Worm (Caenorhabditis elegans) whole organism, L3 larva: Measurements from ENCODE around the gene fbxa-42.

Experiments used
- ceh-9 ChIP-seq: sonication (generic microtip); optimal IDR thresholded peaks from 2 replicates; lab custom pipeline; 2018; ENCODE audit warnings: missing biosample characterization, missing genetic modification characterization
- nhr-237 ChIP-seq: fragments of 150-350 bp; optimal IDR thresholded peaks from 2 replicates; lab custom pipeline; 2014; ENCODE audit warnings: missing biosample characterization, missing genetic modification characterization
- nhr-77 ChIP-seq: fragments of 150-350 bp; optimal IDR thresholded peaks from 2 replicates; lab custom pipeline; 2014; ENCODE audit warnings: missing biosample characterization, missing genetic modification characterization
- unc-39 ChIP-seq: sonication (generic microtip); optimal IDR thresholded peaks from 4 replicates; lab custom pipeline; 2017; ENCODE audit warnings: missing biosample characterization, missing genetic modification characterization
- unc-62 ChIP-seq: fragments of 150-350 bp; sonication (generic microtip); optimal IDR thresholded peaks from 4 replicates; lab custom pipeline; 2014; ENCODE audit warnings: missing biosample characterization, missing genetic modification reagents, missing genetic modification characterization

DNA sequence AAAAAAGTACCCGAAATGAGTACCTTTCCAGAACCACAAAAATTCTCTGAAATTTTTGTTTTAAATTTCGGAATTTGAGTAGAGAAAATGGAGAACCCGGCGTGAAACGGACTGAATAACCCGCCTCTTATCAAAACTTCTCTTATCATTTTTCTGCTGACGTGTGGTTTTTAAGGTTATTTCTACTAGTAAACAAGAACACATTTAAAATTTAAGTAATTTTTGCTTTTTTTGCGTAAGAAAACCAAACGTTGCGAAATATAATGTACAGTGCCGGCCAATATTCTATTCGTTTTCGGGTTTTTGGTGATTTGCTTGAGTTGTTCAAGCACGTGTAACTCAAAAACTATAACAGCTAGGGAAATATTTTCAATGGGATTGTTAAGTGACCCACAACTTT is 49.7 kb upstream of the fbxa-42 start:
- TF ChIP-seq ceh-9 (tag; lab: Kevin White, UChicago), result no peak
- no peak for TF ChIP-seq unc-62
- no peak for TF ChIP-seq nhr-77 (tag; lab: Kevin White, UChicago)
- TF ChIP-seq unc-39 (tag; lab: Kevin White, UChicago), result no peak
- TF ChIP-seq nhr-237 (tag; lab: Kevin White, UChicago), result no peak
